Fruit fly (Drosophila melanogaster): Measurements from ENCODE around the gene PIG-P.

Gene PIG-P

DNA sequence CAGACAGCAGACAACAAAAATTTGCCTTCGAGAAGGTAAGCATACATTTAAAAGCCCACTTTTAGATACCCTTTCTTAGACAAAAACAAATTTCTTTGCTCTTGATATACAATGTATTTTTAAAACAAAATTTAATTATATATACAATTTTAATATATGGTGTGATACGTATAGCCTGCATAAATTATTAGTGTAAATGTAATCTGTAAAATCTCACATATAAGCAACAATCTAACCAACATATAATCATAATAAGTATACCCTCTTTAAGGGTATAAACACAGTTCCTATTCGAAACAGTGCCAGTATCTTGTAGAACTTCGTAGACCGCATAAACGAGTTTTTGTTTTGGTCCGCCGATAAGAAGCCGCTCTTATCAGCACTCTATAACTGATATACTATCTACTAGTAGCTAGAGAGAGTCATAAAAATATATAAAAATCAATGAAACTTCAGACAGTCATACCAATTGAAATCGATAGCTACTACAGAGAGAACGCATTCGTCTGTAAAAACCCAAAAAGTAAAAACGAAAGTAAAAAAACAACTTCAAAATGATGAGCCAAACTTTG is 43.7 kb downstream of the PIG-P start, which contains the start of gene Kaz-m1 (continued):
- TF ChIP-seq seq (GFP tag; IDR thresholded peaks at IDR 0.05) = no peak
- no peak for TF ChIP-seq CG34376 (GFP tag; optimal IDR thresholded peaks at IDR 0.05)
- no peak for TF ChIP-seq CG17186 (GFP tag; optimal IDR thresholded peaks at IDR 0.05)
- no peak for TF ChIP-seq CG7271 (tag; optimal IDR thresholded peaks at IDR 0.05)
- no peak for TF ChIP-seq crc (GFP tag; optimal IDR thresholded peaks at IDR 0.05)
- no peak for TF ChIP-seq Asciz (GFP tag; optimal IDR thresholded peaks at IDR 0.05)
- no peak for TF ChIP-seq ac (GFP tag; optimal IDR thresholded peaks at IDR 0.05)
- TF ChIP-seq CG30020 (tag; optimal IDR thresholded peaks at IDR 0.05) = peak; percentile 4
- TF ChIP-seq gce (GFP tag; IDR thresholded peaks at IDR 0.05) = no peak
- TF ChIP-seq usp (GFP tag; optimal IDR thresholded peaks at IDR 0.05) = no peak
- TF ChIP-seq ewg (GFP tag; optimal IDR thresholded peaks at IDR 0.05) = no peak
- TF ChIP-seq gsb (GFP tag; IDR thresholded peaks at IDR 0.05) = no peak
- TF ChIP-seq ato (GFP tag; IDR thresholded peaks at IDR 0.05; ENCODE audit: partially characterized antibody) = no peak
- peak; percentile 72 for TF ChIP-seq CG33557 (GFP tag; optimal IDR thresholded peaks at IDR 0.05)
- no peak for TF ChIP-seq sd (tag; optimal IDR thresholded peaks at IDR 0.05)
- TF ChIP-seq CG3065 (GFP tag; optimal IDR thresholded peaks at IDR 0.05) = no peak
- peak in 1 of 3 experiments; percentile 73 for TF ChIP-seq lola (GFP tag; optimal IDR thresholded peaks at IDR 0.05)
- no peak for TF ChIP-seq yki (optimal IDR thresholded peaks at IDR 0.05)
- TF ChIP-seq cwo (GFP tag; optimal IDR thresholded peaks at IDR 0.05) = peak; percentile 47
- TF ChIP-seq CG13123 (GFP tag; optimal IDR thresholded peaks at IDR 0.05) = no peak
- peak; percentile 79 for TF ChIP-seq CG31441 (GFP tag; IDR thresholded peaks at IDR 0.05)
- TF ChIP-seq eve (GFP tag; optimal IDR thresholded peaks at IDR 0.05) = no peak
- TF ChIP-seq Dp (GFP tag; optimal IDR thresholded peaks at IDR 0.05) = no peak
- no peak for TF ChIP-seq CG5245 (GFP tag; optimal IDR thresholded peaks at IDR 0.05)
- no peak for TF ChIP-seq CG7372 (GFP tag; IDR thresholded peaks at IDR 0.05)
- no peak for TF ChIP-seq CG8478 (optimal IDR thresholded peaks at IDR 0.05)
- peak; percentile 18 for TF ChIP-seq kah (GFP tag; optimal IDR thresholded peaks at IDR 0.05)
- no peak for TF ChIP-seq cad (GFP tag; optimal IDR thresholded peaks at IDR 0.05)
- TF ChIP-seq Myb (GFP tag; optimal IDR thresholded peaks at IDR 0.05) = no peak
- no peak for TF ChIP-seq CG4282 (GFP tag; optimal IDR thresholded peaks at IDR 0.05)
- TF ChIP-seq Tbp (GFP tag; optimal IDR thresholded peaks at IDR 0.05) = no peak
- no peak for TF ChIP-seq zfh2 (GFP tag; optimal IDR thresholded peaks at IDR 0.05)
- no peak for TF ChIP-seq inv (GFP tag; IDR thresholded peaks at IDR 0.05; ENCODE audit: partially characterized antibody)
- TF ChIP-seq Camta (GFP tag; optimal IDR thresholded peaks at IDR 0.05) = no peak
- no peak for TF ChIP-seq MTF-1 (GFP tag; optimal IDR thresholded peaks at IDR 0.05; ENCODE audit: borderline replicate concordance)
- peak; percentile 7 for TF ChIP-seq CG13775 (GFP tag; optimal IDR thresholded peaks at IDR 0.05)
- TF ChIP-seq corto (GFP tag; optimal IDR thresholded peaks at IDR 0.05) = no peak
- TF ChIP-seq BEAF-32 (GFP tag; optimal IDR thresholded peaks at IDR 0.05) = no peak
- TF ChIP-seq hth (optimal IDR thresholded peaks at IDR 0.05) = no peak
- no peak for TF ChIP-seq luna (GFP tag; optimal IDR thresholded peaks at IDR 0.05)
- no peak for TF ChIP-seq CG6791 (GFP tag; IDR thresholded peaks at IDR 0.05; ENCODE audit: partially characterized antibody)
- no peak for TF ChIP-seq Opbp (GFP tag; IDR thresholded peaks at IDR 0.05; ENCODE audit: partially characterized antibody)
- no peak for TF ChIP-seq Aef1 (GFP tag; IDR thresholded peaks at IDR 0.05)

DNA sequence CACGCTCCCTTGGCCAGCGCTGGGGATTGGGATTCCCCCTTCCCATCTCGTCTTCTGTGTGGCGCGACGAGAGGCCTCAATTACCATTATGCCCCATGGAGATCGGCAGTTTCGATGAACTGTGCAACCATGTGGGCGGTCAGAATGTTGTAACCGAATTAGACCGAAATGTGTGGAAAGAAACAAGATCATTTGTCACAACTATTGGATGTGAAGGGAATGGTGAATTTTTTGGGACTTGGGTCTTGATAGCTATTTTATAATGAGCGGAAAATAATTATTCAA is 44.4 kb downstream of the PIG-P start:
- TF ChIP-seq Dfd (GFP tag; optimal IDR thresholded peaks at IDR 0.05) = no peak
- TF ChIP-seq CG2129 (GFP tag; IDR thresholded peaks at IDR 0.05; ENCODE audit: partially characterized antibody) = no peak
- no peak for TF ChIP-seq Hmx (GFP tag; optimal IDR thresholded peaks at IDR 0.05)
- no peak for TF ChIP-seq CG6854 (GFP tag; optimal IDR thresholded peaks at IDR 0.05)
- no peak for TF ChIP-seq Dbx (GFP tag; IDR thresholded peaks at IDR 0.05)
- TF ChIP-seq CG5180 (GFP tag; optimal IDR thresholded peaks at IDR 0.05) = no peak
- peak in 1 of 2 experiments; percentile 23 for TF ChIP-seq Pdp1 (GFP tag; optimal IDR thresholded peaks at IDR 0.05)
- no peak for TF ChIP-seq CG8281 (tag; optimal IDR thresholded peaks at IDR 0.05)
- TF ChIP-seq scrt (GFP tag; optimal IDR thresholded peaks at IDR 0.05) = no peak
- no peak for TF ChIP-seq CG17912 (GFP tag; optimal IDR thresholded peaks at IDR 0.05)
- TF ChIP-seq Ada2b (GFP tag; IDR thresholded peaks at IDR 0.05) = no peak
- no peak for TF ChIP-seq CG4707 (GFP tag; optimal IDR thresholded peaks at IDR 0.05)

All from whole organism, embryonic.